Worm (Caenorhabditis elegans) whole organism, dauer: ENCODE data around the gene sax-7.

Experiments
- unc-62 ChIP-seq: sonication (generic microtip); optimal IDR thresholded peaks from 2 replicates; lab custom pipeline; 2017; ENCODE audit warnings: missing biosample characterization, missing genetic modification reagents, missing genetic modification characterization

Gene sax-7

DNA sequence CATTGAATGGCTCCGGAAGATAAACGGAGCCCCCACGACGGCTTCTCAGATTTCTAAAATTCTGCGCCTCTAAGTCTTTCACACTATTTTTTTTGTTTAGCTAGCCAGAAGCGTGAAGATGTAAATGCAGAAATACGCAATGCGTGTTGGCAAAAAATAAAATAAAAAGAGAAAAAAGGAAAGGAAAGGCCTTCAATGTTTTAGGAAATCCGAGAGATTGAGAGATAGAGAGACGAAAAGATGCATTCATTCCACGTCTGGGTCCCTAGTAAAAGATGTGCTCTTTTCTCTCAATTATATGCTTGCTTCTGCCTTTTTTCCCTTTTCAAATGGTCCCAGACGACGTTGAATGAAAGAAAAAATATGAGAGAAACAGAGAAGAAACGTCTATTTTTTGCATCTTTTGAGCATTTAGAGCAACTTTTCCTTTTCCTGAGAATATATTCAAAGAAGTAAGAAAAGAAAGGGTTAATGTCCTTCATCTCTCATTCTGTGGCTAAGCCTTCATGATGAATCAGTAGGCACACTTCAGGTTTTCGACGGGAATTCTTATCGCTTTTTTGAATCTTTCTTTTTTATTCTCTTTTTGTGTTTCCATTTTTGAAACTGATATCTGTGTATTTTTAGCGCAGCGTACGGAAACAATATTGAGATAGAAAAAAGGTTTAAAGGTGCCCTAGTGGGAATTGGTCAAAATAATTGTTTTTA is 21.7 kb upstream of the sax-7 start:
- no peak for TF ChIP-seq unc-62 (GFP tag; lab: Kevin White, UChicago)

DNA sequence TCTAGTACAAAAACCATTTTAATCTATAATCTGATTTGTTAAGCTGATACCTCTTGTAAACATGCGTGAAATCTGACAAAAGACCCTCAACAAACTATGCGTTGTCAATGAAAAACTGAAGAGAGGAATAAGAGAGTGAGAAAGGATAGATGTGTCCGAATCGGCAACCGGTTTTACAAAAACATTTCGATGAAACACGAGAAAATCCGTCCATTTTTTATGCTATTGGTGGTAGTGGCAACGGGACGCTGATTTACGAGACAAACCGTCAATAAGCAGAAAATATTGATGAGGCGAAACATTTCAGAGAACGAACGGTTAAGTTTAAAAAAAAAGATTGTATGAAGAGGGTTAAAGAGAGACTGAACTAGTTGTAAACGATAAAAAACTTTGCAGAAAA is 20.5 kb upstream of the sax-7 start:
- no peak for TF ChIP-seq unc-62 (GFP tag; lab: Kevin White, UChicago)

DNA sequence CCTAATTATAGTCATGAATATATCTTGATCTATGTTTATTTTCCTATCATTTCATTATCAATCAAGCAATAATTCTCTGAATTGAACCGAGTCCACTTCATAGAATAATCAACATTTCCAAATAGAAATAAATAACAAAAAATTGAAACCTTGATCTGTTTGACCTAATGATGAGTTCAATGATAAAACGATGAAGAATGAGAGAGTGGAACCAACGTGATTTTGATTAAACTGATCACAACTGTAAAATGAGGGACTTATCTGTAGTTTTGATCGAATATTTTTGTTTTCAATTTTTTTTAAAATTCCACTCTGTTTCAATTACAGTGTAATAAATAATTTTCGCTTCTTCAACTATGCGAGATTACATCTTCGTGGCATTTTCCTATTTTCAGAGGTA is 19.6 kb upstream of the sax-7 start:
- TF ChIP-seq unc-62 (GFP tag; lab: Kevin White, UChicago), result no peak

DNA sequence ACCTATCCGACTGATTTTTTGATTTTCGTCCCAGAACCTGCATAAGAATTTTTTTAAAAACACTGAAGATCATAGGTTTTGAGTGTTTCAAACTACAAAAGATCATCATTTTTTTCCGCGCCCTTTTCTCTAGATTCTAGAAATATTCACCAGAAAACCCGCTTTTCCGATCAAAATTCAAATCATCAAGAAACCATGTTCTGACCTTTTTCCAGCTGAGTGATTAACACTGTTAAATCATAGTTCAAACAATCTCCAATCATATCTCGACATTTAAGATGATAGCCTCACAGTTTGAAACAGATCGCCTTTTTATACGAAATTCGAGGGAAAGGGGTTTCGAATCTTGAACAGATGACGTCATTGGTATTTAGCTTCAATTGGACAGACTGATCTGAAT is 18.7 kb upstream of the sax-7 start:
- TF ChIP-seq unc-62 (GFP tag; lab: Kevin White, UChicago), result no peak

DNA sequence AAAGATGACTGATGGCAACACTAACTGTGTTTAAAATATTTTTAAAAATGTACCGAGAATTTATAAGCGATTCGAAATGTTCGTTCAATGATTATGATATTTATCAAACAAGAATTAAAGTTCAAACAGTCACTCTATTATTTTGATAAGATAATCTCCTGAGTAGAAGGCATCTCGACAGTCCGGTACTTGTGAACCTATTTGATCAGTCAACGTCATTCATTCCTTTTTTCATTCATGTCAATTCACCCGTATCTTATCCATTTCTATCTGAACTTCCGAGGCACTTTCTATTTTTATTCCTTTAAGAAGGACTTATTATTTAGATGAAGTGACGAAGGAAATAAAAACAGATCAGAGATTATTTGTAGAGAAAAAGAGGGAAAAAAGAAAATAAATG is 17.9 kb upstream of the sax-7 start, which contains the start of gene nhr-258:
Gene nhr-258, plus strand, starts transcription at position 365 of the 400 bp plus-strand sequence.
- no peak for TF ChIP-seq unc-62 (GFP tag; lab: Kevin White, UChicago)

DNA sequence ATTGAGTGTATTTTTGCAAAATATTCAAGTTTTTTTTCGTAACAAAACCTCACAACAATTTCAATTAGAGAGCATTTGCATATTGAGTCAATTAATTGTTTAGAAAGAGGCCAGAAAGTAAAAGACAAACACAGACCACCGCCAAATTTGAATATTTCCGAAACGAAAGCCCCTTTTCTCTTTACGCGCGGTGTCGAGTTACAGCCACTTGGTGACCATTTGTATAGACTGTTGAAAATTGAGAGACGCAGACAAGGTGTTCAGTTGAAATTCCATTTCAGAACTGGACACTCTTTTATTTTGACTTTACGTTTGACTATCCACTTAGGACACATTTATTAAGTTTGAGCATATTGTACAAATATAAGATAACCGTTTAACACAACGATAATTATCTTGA is 14.4 kb upstream of the sax-7 start:
- TF ChIP-seq unc-62 (GFP tag; lab: Kevin White, UChicago), result no peak

DNA sequence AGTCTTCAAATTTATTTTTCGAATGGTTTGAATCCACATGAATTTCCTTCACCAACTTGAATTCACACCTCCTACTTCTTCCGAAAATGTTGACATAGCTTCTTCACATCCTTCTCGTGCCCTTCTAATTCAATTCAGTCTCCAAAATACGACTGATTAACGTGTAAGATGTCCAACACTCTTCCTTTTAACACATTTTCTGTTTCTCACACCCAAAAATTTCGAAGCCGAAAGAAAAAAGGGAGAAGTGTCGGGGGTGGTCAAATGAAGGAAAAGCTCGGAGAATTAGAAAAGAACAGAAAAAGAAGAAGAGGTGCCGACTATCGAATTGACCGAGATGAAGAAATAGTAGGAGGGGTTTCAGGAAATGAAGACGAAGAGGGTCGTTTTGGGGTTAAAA is 9.8 kb upstream of the sax-7 start:
- no peak for TF ChIP-seq unc-62 (GFP tag; lab: Kevin White, UChicago)

DNA sequence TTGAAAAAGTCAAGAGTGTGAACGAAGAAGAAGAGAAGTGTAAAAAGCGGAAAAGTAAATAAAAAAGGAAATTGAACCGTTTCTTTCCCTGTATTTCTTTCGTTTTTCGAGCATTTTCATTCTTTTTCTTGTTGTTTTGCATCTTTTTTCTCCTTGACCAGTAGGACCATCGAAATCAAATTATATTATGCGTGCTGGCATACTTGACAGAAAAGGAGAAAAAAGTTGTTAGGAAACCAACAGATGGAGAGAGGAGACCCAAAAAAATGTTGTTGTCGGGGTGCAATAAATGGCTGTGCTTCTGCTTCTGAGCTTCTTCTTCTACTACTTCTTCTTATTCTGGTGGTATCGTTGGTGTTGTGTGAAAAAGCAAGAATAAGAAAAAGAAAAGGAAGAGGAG is 8.5 kb upstream of the sax-7 start:
- no peak for TF ChIP-seq unc-62 (GFP tag; lab: Kevin White, UChicago)

DNA sequence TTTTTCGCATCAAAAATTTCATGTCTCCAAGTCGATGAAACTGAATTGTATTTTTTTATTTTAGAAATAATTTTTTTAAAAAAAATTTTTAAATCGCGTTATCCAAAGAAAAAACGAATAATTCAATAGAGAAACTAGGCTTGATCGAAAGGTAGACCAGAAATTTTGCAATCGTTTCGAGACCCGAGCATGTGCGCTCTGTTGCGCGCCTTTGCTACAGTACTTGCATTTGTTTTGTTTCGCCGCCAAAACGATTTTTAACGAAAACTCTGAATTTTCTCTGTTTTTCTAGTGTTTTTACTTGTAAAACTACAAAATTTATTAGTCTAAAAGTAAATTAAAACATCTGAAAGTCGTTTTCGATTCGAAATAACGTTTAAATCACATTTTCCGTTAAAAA is 1.2 kb upstream of the sax-7 start:
- TF ChIP-seq unc-62 (GFP tag; lab: Kevin White, UChicago), result no peak

DNA sequence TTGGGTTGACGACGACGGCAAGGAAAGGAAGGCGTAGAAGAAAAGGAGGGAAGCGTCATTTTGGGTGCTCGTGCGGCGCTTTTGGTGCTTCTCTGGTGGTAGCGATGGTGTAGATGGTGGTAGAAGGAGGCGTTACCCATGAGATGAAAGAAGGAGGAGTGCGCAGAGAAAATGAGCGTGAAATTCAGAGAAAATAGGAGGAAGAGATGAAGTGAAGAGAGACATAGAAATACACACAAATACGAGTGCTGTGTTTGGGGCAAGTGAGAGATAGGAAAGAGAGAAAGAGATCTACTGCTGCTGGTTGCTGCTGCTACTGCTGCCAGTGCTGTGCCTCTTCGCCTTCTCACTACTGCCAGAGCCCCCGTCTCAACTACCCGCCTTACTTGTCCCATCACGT is 4.1 kb downstream of the sax-7 start:
- no peak for TF ChIP-seq unc-62 (GFP tag; lab: Kevin White, UChicago)

DNA sequence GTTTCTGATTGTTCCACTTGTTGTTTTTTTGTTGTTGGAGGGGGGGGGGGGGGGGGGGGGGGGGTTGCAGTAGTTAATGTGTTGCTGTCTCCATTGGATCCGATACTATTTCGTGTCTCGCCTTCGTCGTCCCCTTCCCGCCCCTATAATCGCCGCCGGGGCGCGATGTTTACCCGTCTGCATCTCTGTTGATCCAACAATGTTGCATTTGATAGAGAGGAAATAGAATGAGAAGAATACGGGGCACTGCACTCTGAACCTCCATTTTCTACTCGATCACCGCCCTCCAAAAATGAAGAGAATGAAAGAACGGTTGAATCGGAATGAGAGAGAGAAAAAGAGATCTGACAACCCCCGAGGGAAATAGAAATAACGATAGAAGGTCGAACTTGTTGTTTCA is 5.3 kb downstream of the sax-7 start:
- TF ChIP-seq unc-62 (GFP tag; lab: Kevin White, UChicago), result no peak

DNA sequence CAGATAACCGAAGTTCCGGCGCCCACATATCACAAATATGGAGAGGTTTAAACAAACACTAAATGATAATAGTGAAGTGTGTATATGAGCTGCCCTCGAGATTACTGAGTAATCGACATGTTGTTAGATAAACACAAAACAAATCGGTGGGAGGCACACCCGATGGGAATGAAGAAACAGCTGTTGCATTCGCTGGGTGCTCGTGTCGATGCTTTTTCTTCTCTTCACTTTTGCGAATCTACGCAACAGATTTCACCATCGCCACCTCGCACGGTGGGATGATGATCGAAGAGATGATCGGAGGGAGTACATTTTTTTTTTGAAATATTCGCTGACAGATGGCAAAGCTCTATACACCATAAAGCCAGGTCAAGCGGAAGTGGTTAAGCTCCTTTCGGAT is 5.8 kb downstream of the sax-7 start:
- TF ChIP-seq unc-62 (GFP tag; lab: Kevin White, UChicago), result no peak

DNA sequence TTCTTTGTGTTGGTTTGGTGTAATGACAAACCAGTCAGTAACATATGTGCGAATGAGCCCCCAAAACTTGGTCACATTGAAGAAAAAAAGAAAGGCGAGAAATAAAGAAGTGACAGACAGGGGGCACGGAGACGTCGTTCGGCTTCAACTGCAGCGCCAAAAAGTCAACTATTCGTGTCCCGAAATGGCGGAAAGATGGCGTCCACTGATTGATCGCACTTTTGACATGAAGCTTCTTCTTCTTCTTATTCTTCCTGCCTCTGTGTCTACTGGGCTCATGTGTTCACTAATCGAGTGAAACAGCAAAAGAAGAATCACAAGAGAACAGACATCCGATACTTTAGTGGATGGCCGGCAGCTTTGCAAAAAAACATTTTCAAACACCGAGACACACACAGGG is 6.6 kb downstream of the sax-7 start:
- no peak for TF ChIP-seq unc-62 (GFP tag; lab: Kevin White, UChicago)

DNA sequence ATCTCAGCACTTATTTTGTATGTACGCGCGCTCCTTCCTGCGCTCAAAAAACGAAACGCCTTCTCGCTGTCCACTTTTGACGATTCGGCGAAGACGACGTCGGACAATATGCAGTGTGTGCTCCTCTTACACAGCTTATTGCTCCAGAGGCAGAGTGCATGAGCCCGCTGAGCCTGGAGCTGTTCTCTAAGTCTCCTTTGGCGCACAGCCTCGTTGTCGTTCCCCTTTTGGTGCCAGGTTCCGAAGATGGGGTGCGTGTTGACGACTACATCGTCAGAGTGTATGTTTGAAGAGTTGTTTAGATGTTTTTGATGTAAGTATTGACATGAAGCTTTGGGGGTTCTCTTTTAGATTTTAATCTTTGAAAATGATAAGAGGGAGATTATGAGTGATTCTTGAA is 7.8 kb downstream of the sax-7 start:
- no peak for TF ChIP-seq unc-62 (GFP tag; lab: Kevin White, UChicago)

DNA sequence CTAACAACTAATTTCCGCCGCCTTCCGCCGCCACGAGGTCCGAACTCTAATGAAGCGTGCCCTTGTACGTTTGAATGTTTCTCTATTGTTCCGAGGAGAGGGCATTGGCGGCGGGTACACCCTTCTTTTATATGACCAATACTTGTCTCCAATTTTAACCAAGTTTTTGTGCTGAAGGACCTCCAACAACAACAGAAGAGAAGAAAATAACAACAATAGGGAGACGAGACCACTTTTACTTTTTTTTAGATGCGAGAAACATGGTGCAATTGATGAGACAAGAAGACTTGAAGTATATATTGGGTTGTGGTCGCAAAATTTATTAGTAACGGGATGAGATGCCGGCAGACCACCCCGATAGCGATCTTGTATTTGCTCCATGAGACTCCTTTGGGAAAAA is 8.5 kb downstream of the sax-7 start:
- no peak for TF ChIP-seq unc-62 (GFP tag; lab: Kevin White, UChicago)

DNA sequence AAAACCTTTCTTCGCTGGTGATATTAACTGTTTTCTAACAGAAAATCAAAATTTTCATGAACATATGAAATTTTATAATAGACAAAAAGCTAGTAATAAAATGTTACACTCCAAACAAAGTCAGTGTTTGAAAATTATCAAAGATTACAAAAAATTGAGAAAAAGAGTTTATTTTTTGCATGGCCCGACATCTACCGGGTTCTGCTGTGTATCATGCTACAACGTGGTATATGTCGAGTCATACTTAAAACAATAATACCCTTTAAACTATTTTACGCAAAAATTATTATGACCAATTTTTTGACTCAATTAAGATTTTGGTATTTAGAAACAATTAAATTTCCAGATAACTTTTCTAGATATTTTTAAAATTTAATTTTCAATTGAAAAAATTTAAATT is 13.1 kb downstream of the sax-7 start:
- no peak for TF ChIP-seq unc-62 (GFP tag; lab: Kevin White, UChicago)

DNA sequence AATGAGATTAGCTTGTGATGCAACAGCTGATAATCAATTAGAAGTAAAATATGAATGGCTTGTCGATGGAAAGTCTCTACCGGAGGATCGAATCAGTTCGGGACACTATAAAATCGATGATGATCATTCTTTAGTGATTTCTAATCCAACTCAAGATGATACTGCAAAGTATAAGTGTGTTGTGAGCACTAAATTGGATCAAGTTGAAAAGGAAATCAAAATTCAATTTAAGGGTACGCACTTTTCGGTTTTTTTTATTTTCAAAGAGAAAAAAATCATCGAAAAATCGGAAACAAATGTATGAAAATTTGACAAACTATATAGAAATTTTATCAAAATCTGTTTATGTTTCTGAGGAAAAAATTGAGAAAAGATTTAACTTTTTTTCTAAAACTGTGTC is 14.1 kb downstream of the sax-7 start:
- no peak for TF ChIP-seq unc-62 (GFP tag; lab: Kevin White, UChicago)

DNA sequence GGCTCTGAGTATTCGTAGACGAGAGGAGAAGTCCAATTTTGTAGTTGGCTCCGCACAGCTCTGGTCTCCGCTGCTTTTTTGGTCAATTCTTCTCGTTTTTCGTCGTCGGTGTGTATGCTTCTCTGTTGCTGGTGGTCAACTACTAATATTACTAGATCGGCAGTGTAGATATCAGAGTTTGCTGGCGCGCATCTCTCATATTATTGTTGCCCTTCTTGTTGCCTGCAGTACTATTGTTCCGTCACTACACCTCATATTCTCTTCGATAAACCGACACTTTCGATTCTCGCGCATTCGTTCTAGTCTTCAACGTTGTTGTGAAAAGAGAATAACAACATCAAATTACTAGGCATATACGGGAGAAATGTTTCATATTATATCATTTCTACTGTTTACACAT is 17.7 kb downstream of the sax-7 start:
- no peak for TF ChIP-seq unc-62 (GFP tag; lab: Kevin White, UChicago)
